Fruit fly (Drosophila melanogaster): ENCODE measurements around the gene danr.

- TF ChIP-seq Sin3A (optimal IDR thresholded peaks at IDR 0.05) = no peak
- no peak for TF ChIP-seq insv (optimal IDR thresholded peaks at IDR 0.05)
- no peak for TF ChIP-seq psq (optimal IDR thresholded peaks at IDR 0.05)
- no peak for TF ChIP-seq ttk (optimal IDR thresholded peaks at IDR 0.05)
- TF ChIP-seq h (optimal IDR thresholded peaks at IDR 0.05) = no peak
These were observed 29.7 kb downstream of the danr start for dm6 chr3R:25167407-25168191.

Data from Kc167 (cell line).